Worm (Caenorhabditis elegans) whole organism, early embryonic: ENCODE measurements around the gene T07F12.1.

Source experiments
- ceh-13 ChIP-seq: fragments of 200-800 bp; sonication (Bioruptor generic); optimal IDR thresholded peaks from 2 replicates; lab custom pipeline; 2018; ENCODE audit warnings: mild to moderate bottlenecking, missing genetic modification characterization, missing compliant biosample characterization
- hnd-1 ChIP-seq: sonication (generic microtip); optimal IDR thresholded peaks from 2 replicates; lab custom pipeline; 2016; ENCODE audit warnings: missing genetic modification characterization, missing compliant biosample characterization
- tra-4 ChIP-seq: sonication (generic microtip); optimal IDR thresholded peaks from 2 replicates; lab custom pipeline; 2017; ENCODE audit warnings: missing genetic modification characterization, missing compliant biosample characterization

- no peak for TF ChIP-seq hnd-1 (tag; lab: Kevin White, UChicago)
- no peak for TF ChIP-seq tra-4 (tag; lab: Kevin White, UChicago)
- TF ChIP-seq ceh-13 (GFP tag; lab: Kevin White, UChicago): no peak
Observed at ce11 chrX:4875296-4875695, 18.6 kb upstream of the T07F12.1 start.
